Worm (Caenorhabditis elegans): ENCODE measurements around the gene let-23.

DNA sequence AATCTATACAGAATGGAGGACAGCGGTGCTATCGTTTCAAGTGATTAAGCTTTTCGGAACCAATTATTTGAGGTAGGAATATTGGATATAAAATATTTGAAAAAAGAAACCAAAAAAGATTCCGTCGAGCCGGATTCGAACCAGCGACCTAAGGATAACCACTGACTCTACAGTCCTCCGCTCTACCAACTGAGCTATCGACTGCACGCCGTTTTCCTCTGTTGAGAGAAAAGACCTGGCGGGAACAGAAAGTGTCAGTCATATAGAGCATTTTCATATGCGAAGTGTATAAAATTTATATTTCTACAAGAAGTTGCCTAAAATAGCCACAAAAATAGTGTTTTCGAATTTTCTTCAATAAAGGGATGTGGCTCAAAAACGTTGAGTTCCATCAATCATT lies 14.4 kb downstream of the let-23 start:
- TF ChIP-seq ama-1 (optimal IDR thresholded peaks at IDR 0.05): no peak
- no peak for TF ChIP-seq nhr-11 (tag; optimal IDR thresholded peaks at IDR 0.05)
